Worm (Caenorhabditis elegans) whole organism, young adult: ENCODE data around the gene C35B1.5.

Source experiments
- B0336.3 ChIP-seq: fragments of 200-800 bp; sonication (Bioruptor generic); IDR thresholded peaks from 2 replicates; pipeline ENCODE4 v1.3.6; 2022; ENCODE audit warnings: missing genetic modification characterization, missing compliant biosample characterization
- ZK185.1 ChIP-seq: sonication (generic microtip); optimal IDR thresholded peaks from 2 replicates; lab custom pipeline; 2016; ENCODE audit warnings: mild to moderate bottlenecking, missing genetic modification characterization, missing compliant biosample characterization; ENCODE audit not compliant: poor library complexity, severe bottlenecking
- athp-1 ChIP-seq: sonication (generic microtip); optimal IDR thresholded peaks from 2 replicates; lab custom pipeline; 2017; ENCODE audit warnings: mild to moderate bottlenecking, missing genetic modification characterization, missing compliant biosample characterization
- ceh-40 ChIP-seq: fragments of 200-800 bp; sonication (Bioruptor generic); IDR thresholded peaks from 2 replicates; pipeline ENCODE4 v1.3.6; 2022; ENCODE audit warnings: missing genetic modification characterization, missing compliant biosample characterization
- let-526 ChIP-seq: fragments of 200-800 bp; sonication (Bioruptor generic); IDR thresholded peaks from 2 replicates; pipeline ENCODE4 v1.3.6; 2022; ENCODE audit warnings: missing genetic modification reagents, missing genetic modification characterization, missing compliant biosample characterization
- lin-40 ChIP-seq: sonication (generic microtip); optimal IDR thresholded peaks from 2 replicates; lab custom pipeline; 2016; ENCODE audit warnings: missing genetic modification characterization, mild to moderate bottlenecking, missing compliant biosample characterization, missing genotype, missing genetic modification reagents
- mcd-1 ChIP-seq: fragments of 200-800 bp; sonication (Bioruptor generic); IDR thresholded peaks from 2 replicates; pipeline ENCODE4 v1.3.6; 2022; ENCODE audit warnings: missing genetic modification reagents, missing genetic modification characterization, missing compliant biosample characterization
- sea-2 ChIP-seq: fragments of 200-800 bp; sonication (Bioruptor generic); IDR thresholded peaks from 2 replicates; pipeline ENCODE4 v1.3.6; 2022; ENCODE audit warnings: missing genetic modification characterization, missing compliant biosample characterization
- snpc-4 ChIP-seq, 5 experiments: fragments of 150-350 bp in 1 of 5; sonication (generic microtip) in 4 of 5; optimal IDR thresholded peaks; 2 replicates each; lab custom pipeline; 2014 to 2018; ENCODE audit warnings: missing genetic modification characterization in 5 of 5, missing biosample characterization in 3 of 5, antibody characterized with exemption in 2 of 5, mild to moderate bottlenecking in 2 of 5, missing compliant biosample characterization in 2 of 5, missing genotype in 2 of 5, moderate library complexity in 2 of 5, missing genetic modification reagents in 1 of 5
- sptf-2 ChIP-seq: fragments of 200-800 bp; sonication (Bioruptor generic); optimal IDR thresholded peaks from 2 replicates; lab custom pipeline; 2018; ENCODE audit warnings: mild to moderate bottlenecking, missing genetic modification characterization, missing compliant biosample characterization

- 0 out of 2 replicates have a peak, but pooled peaks have one; percentile 9 for TF ChIP-seq mcd-1 (GFP tag; lab: Robert Waterston, UW)
- TF ChIP-seq lin-40 (tag; lab: Kevin White, UChicago) = no peak
- peak; percentile 93 for TF ChIP-seq athp-1
- no peak for TF ChIP-seq B0336.3
- no peak for TF ChIP-seq ceh-40
- TF ChIP-seq let-526 (GFP tag; lab: Robert Waterston, UW) = no peak
- TF ChIP-seq ZK185.1 = no peak
- no peak for TF ChIP-seq snpc-4 (GFP tag; optimal IDR thresholded peaks at IDR 0.05; lab: Kevin White, UChicago)
- TF ChIP-seq snpc-4 (tag; optimal IDR thresholded peaks at IDR 0.05; lab: Kevin White, UChicago) = peak in 1 of 4 experiments; percentile 9
- no peak for TF ChIP-seq sea-2
- no peak for TF ChIP-seq sptf-2 (GFP tag; lab: Kevin White, UChicago)
Observed at ce11 chrIV:4085787-4086262, 1.8 kb upstream of the C35B1.5 start, which contains the start of gene C35B1.2.
